Worm (Caenorhabditis elegans) whole organism, L3 larva: ENCODE data around the gene H03A11.13.

Source experiments
- aly-2 ChIP-seq: fragments of 150-350 bp; optimal IDR thresholded peaks from 2 replicates; lab custom pipeline; 2014; ENCODE audit warnings: missing biosample characterization, missing genetic modification characterization
- ama-1 ChIP-seq: fragments of 150-350 bp; optimal IDR thresholded peaks from 2 replicates; lab custom pipeline; 2018
- elt-1 ChIP-seq: fragments of 150-350 bp; optimal IDR thresholded peaks from 2 replicates; lab custom pipeline; 2014; ENCODE audit warnings: missing biosample characterization, missing genetic modification characterization
- elt-3 ChIP-seq, 3 experiments: fragments of 150-350 bp in 1 of 3; sonication (generic microtip) in 2 of 3; optimal IDR thresholded peaks; 2 replicates in 2 of 3; 4 replicates in 1 of 3; lab custom pipeline; 2014 to 2017; ENCODE audit warnings: missing biosample characterization in 3 of 3, missing genetic modification characterization in 3 of 3
- fos-1 ChIP-seq: fragments of 150-350 bp; optimal IDR thresholded peaks from 2 replicates; lab custom pipeline; 2014; ENCODE audit warnings: missing biosample characterization, missing genetic modification characterization
- lin-15B ChIP-seq: fragments of 150-350 bp; optimal IDR thresholded peaks from 2 replicates; lab custom pipeline; 2014; ENCODE audit warnings: missing biosample characterization, missing genetic modification characterization
- nhr-237 ChIP-seq: fragments of 150-350 bp; optimal IDR thresholded peaks from 2 replicates; lab custom pipeline; 2014; ENCODE audit warnings: missing biosample characterization, missing genetic modification characterization
- nhr-25 ChIP-seq: sonication (generic microtip); optimal IDR thresholded peaks from 2 replicates; lab custom pipeline; 2017; ENCODE audit warnings: missing biosample characterization, missing genetic modification characterization
- nhr-67 ChIP-seq: fragments of 150-350 bp; optimal IDR thresholded peaks from 2 replicates; lab custom pipeline; 2014; ENCODE audit warnings: missing biosample characterization, missing genetic modification characterization
- pha-4 ChIP-seq: fragments of 150-350 bp; optimal IDR thresholded peaks from 2 replicates; lab custom pipeline; 2014; ENCODE audit warnings: missing biosample characterization, missing genetic modification reagents, missing genetic modification characterization
- pqm-1 ChIP-seq: fragments of 150-350 bp; optimal IDR thresholded peaks from 2 replicates; lab custom pipeline; 2017; ENCODE audit warnings: missing biosample characterization, missing genetic modification characterization, inconsistent platforms
- snpc-4 ChIP-seq: fragments of 150-350 bp; optimal IDR thresholded peaks from 2 replicates; lab custom pipeline; 2014; ENCODE audit warnings: missing biosample characterization, missing genetic modification characterization
- unc-62 ChIP-seq: fragments of 150-350 bp; sonication (generic microtip); optimal IDR thresholded peaks from 4 replicates; lab custom pipeline; 2014; ENCODE audit warnings: missing biosample characterization, missing genetic modification reagents, missing genetic modification characterization

- TF ChIP-seq snpc-4 (tag; lab: Kevin White, UChicago) = no peak
- TF ChIP-seq fos-1 (tag; lab: Kevin White, UChicago) = no peak
- TF ChIP-seq unc-62 = no peak
- TF ChIP-seq pha-4 = no peak
- TF ChIP-seq aly-2 = no peak
- no peak for TF ChIP-seq lin-15B (tag; lab: Kevin White, UChicago)
- TF ChIP-seq nhr-67 = no peak
- no peak for TF ChIP-seq nhr-237 (tag; lab: Kevin White, UChicago)
- no peak for TF ChIP-seq elt-1 (tag; lab: Kevin White, UChicago)
- TF ChIP-seq pqm-1 = no peak
- TF ChIP-seq nhr-25 (tag; lab: Kevin White, UChicago) = no peak
- TF ChIP-seq ama-1 (lab: Kevin White, UChicago) = no peak
- TF ChIP-seq elt-3 (tag; optimal IDR thresholded peaks at IDR 0.05; lab: Kevin White, UChicago) = no peak
Measured at ce11 chrX:15236036-15236435, 23.0 kb upstream of the H03A11.13 start.
